Worm (Caenorhabditis elegans) whole organism, L4/young adult: ENCODE results near the gene mdt-27.

Source experiments
- W03F9.2 ChIP-seq: fragments of 150-350 bp; optimal IDR thresholded peaks from 2 replicates; lab custom pipeline; 2014; ENCODE audit warnings: missing biosample characterization, missing genetic modification characterization
- dao-5 ChIP-seq: sonication (generic microtip); optimal IDR thresholded peaks from 2 replicates; lab custom pipeline; 2016; ENCODE audit warnings: missing genotype, missing genetic modification characterization, moderate library complexity, missing compliant biosample characterization
- him-1 ChIP-seq: sonication (generic microtip); optimal IDR thresholded peaks from 2 replicates; lab custom pipeline; 2016; ENCODE audit warnings: missing genotype, missing genetic modification reagents, missing genetic modification characterization, missing compliant biosample characterization

ce11 chrV:9260411-9260810, 47.0 kb upstream of the mdt-27 start:
- TF ChIP-seq W03F9.2 (tag; lab: Kevin White, UChicago) (no peak), him-1 (tag; lab: Kevin White, UChicago) (no peak), dao-5 (tag; lab: Kevin White, UChicago) (no peak)
